Fruit fly (Drosophila melanogaster) whole organism, pupa: Measurements from ENCODE around the gene pck.

ENCODE experiments used
- CG17806 ChIP-seq: fragments of 200-800 bp; sonication (Bioruptor generic); optimal IDR thresholded peaks from 2 replicates; lab custom pipeline; 2018; ENCODE audit warnings: missing biosample characterization, mild to moderate bottlenecking, missing genetic modification characterization, moderate library complexity
- D1 ChIP-seq: fragments of 200-800 bp; sonication (Bioruptor generic); optimal IDR thresholded peaks from 2 replicates; lab custom pipeline; 2018; ENCODE audit warnings: missing biosample characterization, mild to moderate bottlenecking, missing genetic modification characterization, moderate library complexity
- rn ChIP-seq: fragments of 200-800 bp; sonication (Bioruptor generic); IDR thresholded peaks from 2 replicates; pipeline ENCODE4 v1.3.6; 2022; ENCODE audit warnings: missing biosample characterization, missing genetic modification characterization

DNA sequence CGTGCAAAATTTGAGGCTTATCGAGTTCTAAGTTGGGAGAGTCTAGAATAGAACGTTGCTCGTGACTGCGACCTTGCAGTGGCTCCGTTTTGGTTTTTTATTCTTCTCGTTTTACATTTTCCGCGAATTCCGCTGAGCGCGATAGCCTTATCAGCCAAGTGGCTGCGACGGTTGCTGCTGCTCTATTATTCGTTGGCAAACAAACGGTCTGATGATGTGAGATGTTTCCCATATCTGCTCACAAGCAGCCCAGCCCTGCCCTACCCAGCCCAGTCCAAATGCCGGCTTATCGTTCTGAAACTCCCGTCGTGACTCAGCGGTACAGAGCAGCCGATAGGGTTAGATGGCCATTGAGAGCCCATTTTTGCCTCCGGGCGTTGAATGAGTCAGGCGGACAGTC is 10.0 kb downstream of the pck start:
- no peak for TF ChIP-seq D1 (tag; lab: Kevin White, UChicago)
- no peak for TF ChIP-seq rn (GFP tag; lab: Robert Waterston, UW)
- TF ChIP-seq CG17806 (tag; lab: Kevin White, UChicago), result no peak
